Fruit fly (Drosophila melanogaster) whole organism, wandering third instar larva: ENCODE measurements around the gene Vm32E.

Experiments used
- Abd-B ChIP-seq: fragments of >200 bp; optimal IDR thresholded peaks from 2 replicates; lab custom pipeline; 2017; ENCODE audit warnings: missing biosample characterization, missing genetic modification characterization
- CG32264 ChIP-seq: fragments of 200-800 bp; sonication (Bioruptor generic); optimal IDR thresholded peaks from 2 replicates; lab custom pipeline; 2016; ENCODE audit warnings: missing biosample characterization, missing genetic modification characterization
- CG9705 ChIP-seq: fragments of 200-800 bp; sonication (Bioruptor generic); optimal IDR thresholded peaks from 2 replicates; lab custom pipeline; 2018; ENCODE audit warnings: missing biosample characterization, mild to moderate bottlenecking, missing genetic modification characterization
- CrebA ChIP-seq: fragments of 200-800 bp; sonication (Bioruptor generic); optimal IDR thresholded peaks from 2 replicates; lab custom pipeline; 2016; ENCODE audit warnings: missing biosample characterization, mild to moderate bottlenecking, missing genetic modification characterization, borderline replicate concordance
- Dfd ChIP-seq: fragments of >200 bp; optimal IDR thresholded peaks from 2 replicates; lab custom pipeline; 2017; ENCODE audit warnings: missing biosample characterization, missing genetic modification characterization
- GATAd ChIP-seq: sonication (Bioruptor generic); optimal IDR thresholded peaks from 2 replicates; lab custom pipeline; 2016; ENCODE audit warnings: missing biosample characterization, missing genetic modification characterization
- HLH106 ChIP-seq: fragments of 200-800 bp; optimal IDR thresholded peaks from 3 replicates; lab custom pipeline; 2019; ENCODE audit warnings: missing biosample characterization, mild to moderate bottlenecking, missing genetic modification characterization, moderate library complexity
- Hnf4 ChIP-seq: fragments of 200-800 bp; sonication (Bioruptor generic); optimal IDR thresholded peaks from 2 replicates; lab custom pipeline; 2016; ENCODE audit warnings: missing biosample characterization, mild to moderate bottlenecking, missing genetic modification characterization
- Hr78 ChIP-seq: fragments of >200 bp; optimal IDR thresholded peaks from 2 replicates; lab custom pipeline; 2017; ENCODE audit warnings: missing biosample characterization, missing genetic modification characterization
- Jra ChIP-seq: sonication (Bioruptor generic); optimal IDR thresholded peaks from 2 replicates; lab custom pipeline; 2016; ENCODE audit warnings: missing biosample characterization, missing genetic modification characterization
- Mio ChIP-seq: sonication (Bioruptor generic); optimal IDR thresholded peaks from 2 replicates; lab custom pipeline; 2016; ENCODE audit warnings: missing biosample characterization, missing genetic modification characterization
- Myc ChIP-seq: fragments of >200 bp; optimal IDR thresholded peaks from 2 replicates; lab custom pipeline; 2017
- OdsH ChIP-seq: fragments of 200-800 bp; sonication (Bioruptor generic); optimal IDR thresholded peaks from 2 replicates; lab custom pipeline; 2016; ENCODE audit warnings: missing biosample characterization, mild to moderate bottlenecking, missing genetic modification characterization
- Rel ChIP-seq, 2 experiments: fragments of 200-800 bp; sonication (Bioruptor generic) in 1 of 2; optimal IDR thresholded peaks; 2 replicates in 1 of 2; 3 replicates in 1 of 2; lab custom pipeline; 2016 to 2019; ENCODE audit warnings: mild to moderate bottlenecking in 2 of 2, missing biosample characterization in 2 of 2, missing genetic modification characterization in 2 of 2, moderate library complexity in 1 of 2
- Sp1 ChIP-seq: fragments of 200-800 bp; sonication (Bioruptor generic); optimal IDR thresholded peaks from 3 replicates; lab custom pipeline; 2019; ENCODE audit warnings: missing biosample characterization, mild to moderate bottlenecking, missing genetic modification characterization, moderate library complexity
- Vsx2 ChIP-seq: fragments of 200-300, 225-300 bp; sonication (Bioruptor generic); optimal IDR thresholded peaks from 2 replicates; lab custom pipeline; 2018; ENCODE audit warnings: missing biosample characterization, missing genetic modification characterization; ENCODE audit not compliant: partially characterized antibody
- br ChIP-seq: fragments of 200-800 bp; sonication (Bioruptor generic); optimal IDR thresholded peaks from 2 replicates; lab custom pipeline; 2016; ENCODE audit warnings: missing biosample characterization, missing genetic modification characterization
- brk ChIP-seq: fragments of 200-800 bp; sonication (Bioruptor generic); optimal IDR thresholded peaks from 2 replicates; lab custom pipeline; 2016; ENCODE audit warnings: missing biosample characterization, mild to moderate bottlenecking, missing genetic modification characterization
- dl ChIP-seq, 2 experiments: fragments of 175-275, 200-275 bp in 1 of 2; fragments of 200-275 bp in 1 of 2; sonication (Bioruptor generic); optimal IDR thresholded peaks; lab custom pipeline; 2018; ENCODE audit warnings: mild to moderate bottlenecking in 2 of 2, missing biosample characterization in 2 of 2, missing genetic modification characterization in 2 of 2, moderate library complexity in 2 of 2; ENCODE audit not compliant: partially characterized antibody in 2 of 2, insufficient read depth in 1 of 2
- dmrt93B ChIP-seq: fragments of 200-800 bp; sonication (Bioruptor generic); optimal IDR thresholded peaks from 2 replicates; lab custom pipeline; 2018; ENCODE audit warnings: missing biosample characterization, mild to moderate bottlenecking, missing genetic modification characterization
- dsf ChIP-seq: sonication (Bioruptor generic); optimal IDR thresholded peaks from 2 replicates; lab custom pipeline; 2016; ENCODE audit warnings: missing biosample characterization, missing genetic modification characterization, borderline replicate concordance
- ey ChIP-seq: fragments of 200-800 bp; sonication (Bioruptor generic); optimal IDR thresholded peaks from 2 replicates; lab custom pipeline; 2016; ENCODE audit warnings: missing biosample characterization, missing genetic modification characterization
- foxo ChIP-seq, 2 experiments: fragments of 200-800 bp; sonication (Bioruptor generic); optimal IDR thresholded peaks; 2 replicates in 1 of 2; 3 replicates in 1 of 2; lab custom pipeline; 2016 to 2017; ENCODE audit warnings: missing biosample characterization in 2 of 2, missing genetic modification characterization in 2 of 2
- fru ChIP-seq: fragments of 200-800 bp; sonication (Bioruptor generic); optimal IDR thresholded peaks from 3 replicates; lab custom pipeline; 2016; ENCODE audit warnings: missing biosample characterization, mild to moderate bottlenecking, missing genetic modification characterization
- h ChIP-seq: fragments of 200-800 bp; sonication (Bioruptor generic); optimal IDR thresholded peaks from 3 replicates; lab custom pipeline; 2016; ENCODE audit warnings: missing biosample characterization, mild to moderate bottlenecking, missing genetic modification characterization
- jim ChIP-seq: fragments of 175-275, 200-325 bp; sonication (Bioruptor generic); optimal IDR thresholded peaks from 2 replicates; lab custom pipeline; 2016; ENCODE audit warnings: missing biosample characterization, mild to moderate bottlenecking, missing genetic modification characterization
- lola ChIP-seq: fragments of >200 bp; optimal IDR thresholded peaks from 2 replicates; lab custom pipeline; 2017; ENCODE audit warnings: missing biosample characterization, missing genetic modification characterization
- pan ChIP-seq: fragments of >200 bp; optimal IDR thresholded peaks from 2 replicates; lab custom pipeline; 2017
- psq ChIP-seq: fragments of 200-800 bp; sonication (Bioruptor generic); optimal IDR thresholded peaks from 3 replicates; lab custom pipeline; 2017; ENCODE audit warnings: missing biosample characterization, mild to moderate bottlenecking, missing genetic modification characterization, moderate library complexity
- rgr ChIP-seq: fragments of 200-800 bp; sonication (Bioruptor generic); optimal IDR thresholded peaks from 3 replicates; lab custom pipeline; 2016; ENCODE audit warnings: missing biosample characterization, mild to moderate bottlenecking, missing genetic modification characterization
- sage ChIP-seq: fragments of 200-800 bp; sonication (Bioruptor generic); optimal IDR thresholded peaks from 2 replicates; lab custom pipeline; 2016; ENCODE audit warnings: missing biosample characterization, mild to moderate bottlenecking, missing genetic modification characterization
- sv ChIP-seq: fragments of 200-800 bp; sonication (Bioruptor generic); optimal IDR thresholded peaks from 3 replicates; lab custom pipeline; 2016; ENCODE audit warnings: missing biosample characterization, missing genetic modification characterization
- tai ChIP-seq: sonication (Bioruptor generic); optimal IDR thresholded peaks from 2 replicates; lab custom pipeline; 2016; ENCODE audit warnings: missing biosample characterization, missing genetic modification characterization
- usp ChIP-seq: fragments of >200 bp; optimal IDR thresholded peaks from 2 replicates; lab custom pipeline; 2017; ENCODE audit warnings: missing biosample characterization, missing genetic modification characterization
- woc ChIP-seq: sonication (Bioruptor generic); optimal IDR thresholded peaks from 2 replicates; lab custom pipeline; 2016; ENCODE audit warnings: missing biosample characterization, mild to moderate bottlenecking, missing genetic modification characterization

Vm32E gene

DNA sequence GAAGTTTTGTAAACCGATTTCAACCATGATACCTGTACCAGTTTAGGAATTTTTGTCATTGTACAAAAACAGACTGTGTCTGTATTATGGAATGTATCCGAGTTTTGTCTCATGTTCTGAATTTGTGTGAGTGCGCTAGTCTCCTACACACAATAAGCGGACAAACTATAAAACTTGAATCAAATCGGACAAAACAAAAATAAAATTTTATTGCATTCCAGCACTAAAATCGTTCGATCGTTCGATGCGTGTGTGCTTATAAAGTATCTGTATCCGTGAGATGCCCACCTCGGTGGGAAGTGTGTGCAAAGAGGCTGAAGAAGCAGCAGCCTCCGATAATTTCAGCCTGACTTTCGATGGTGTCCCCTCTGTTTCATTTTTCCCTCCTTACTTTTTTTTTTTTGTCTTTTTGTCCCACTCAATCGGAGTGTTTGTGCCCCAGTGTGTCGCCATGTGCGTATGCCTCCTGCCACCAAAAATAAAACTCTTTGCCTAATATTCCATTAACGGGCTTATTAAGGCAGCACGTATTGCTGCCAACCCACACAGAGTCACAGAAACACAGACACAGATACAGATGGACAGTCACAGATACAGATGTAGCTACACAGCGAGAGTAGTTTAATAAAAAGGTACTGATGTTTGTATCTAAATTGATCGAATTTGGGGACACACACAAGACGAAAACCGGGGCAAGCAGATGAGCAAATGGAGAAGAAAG, 17.1 kb upstream of the Vm32E start:
- no peak for TF ChIP-seq Dfd (GFP tag; lab: Kevin White, UChicago)
- TF ChIP-seq Jra = no peak
- TF ChIP-seq dmrt93B (GFP tag; lab: Kevin White, UChicago) = no peak
- TF ChIP-seq GATAd (GFP tag; lab: Kevin White, UChicago) = no peak
- no peak for TF ChIP-seq foxo (GFP tag; optimal IDR thresholded peaks at IDR 0.05; lab: Kevin White, UChicago)
- TF ChIP-seq CG9705 (GFP tag; lab: Kevin White, UChicago) = no peak
- no peak for TF ChIP-seq Abd-B (GFP tag; lab: Kevin White, UChicago)
- no peak for TF ChIP-seq rgr
- no peak for TF ChIP-seq Mio (GFP tag; lab: Kevin White, UChicago)
- no peak for TF ChIP-seq Hnf4

DNA sequence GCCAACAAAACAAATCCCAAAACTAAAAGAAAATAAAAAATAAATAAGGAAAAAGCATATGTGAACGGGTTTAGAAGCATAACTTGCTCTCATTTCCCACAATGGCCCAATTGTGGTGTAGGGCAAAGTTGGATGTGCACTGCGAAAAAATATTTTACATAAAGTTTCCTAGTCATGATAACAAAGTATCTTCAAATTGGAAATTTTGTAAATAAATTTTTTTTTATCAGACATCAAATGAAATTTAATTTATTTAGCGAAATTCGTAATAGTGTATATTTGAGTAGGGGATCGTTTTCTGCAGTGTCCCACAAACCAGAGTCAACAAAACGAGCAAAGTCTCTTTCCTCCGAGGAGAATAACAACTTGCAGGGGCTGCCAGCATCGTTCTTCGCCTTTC, 12.7 kb upstream of the Vm32E start:
- TF ChIP-seq usp (GFP tag; lab: Kevin White, UChicago) (no peak), CrebA (no peak), Jra (peak; percentile 62), fru (GFP tag; lab: Kevin White, UChicago) (peak; percentile 89), psq (GFP tag; lab: Kevin White, UChicago) (peak; percentile 70), dsf (GFP tag; lab: Kevin White, UChicago) (no peak), Hnf4 (peak; percentile 85), Myc (lab: Kevin White, UChicago) (no peak), pan (no peak), dmrt93B (GFP tag; lab: Kevin White, UChicago) (peak; percentile 45), Dfd (GFP tag; lab: Kevin White, UChicago) (no peak), tai (GFP tag; lab: Kevin White, UChicago) (no peak), Mio (GFP tag; lab: Kevin White, UChicago) (peak; percentile 10), Sp1 (GFP tag; lab: Kevin White, UChicago) (peak; percentile 81), Rel (GFP tag; optimal IDR thresholded peaks at IDR 0.05; lab: Kevin White, UChicago) (no peak), Rel (tag; optimal IDR thresholded peaks at IDR 0.05; lab: Kevin White, UChicago) (no peak), Abd-B (GFP tag; lab: Kevin White, UChicago) (no peak), br (GFP tag; lab: Kevin White, UChicago) (peak; percentile 81), rgr (peak; percentile 85), brk (peak; percentile 75), Vsx2 (GFP tag; lab: Kevin White, UChicago) (no peak), jim (no peak), Hr78 (GFP tag; lab: Kevin White, UChicago) (no peak), sage (GFP tag; lab: Kevin White, UChicago) (no peak), ey (GFP tag; lab: Kevin White, UChicago) (peak; percentile 84), sv (no peak), woc (GFP tag; lab: Kevin White, UChicago) (peak; percentile 78), h (peak; percentile 88), CG32264 (GFP tag; lab: Kevin White, UChicago) (peak; percentile 62), OdsH (GFP tag; lab: Kevin White, UChicago) (peak; percentile 80), HLH106 (tag; lab: Kevin White, UChicago) (peak; percentile 73), foxo (GFP tag; optimal IDR thresholded peaks at IDR 0.05; lab: Kevin White, UChicago) (peak in 1 of 2 experiments; percentile 89), lola (GFP tag; lab: Kevin White, UChicago) (no peak)

DNA sequence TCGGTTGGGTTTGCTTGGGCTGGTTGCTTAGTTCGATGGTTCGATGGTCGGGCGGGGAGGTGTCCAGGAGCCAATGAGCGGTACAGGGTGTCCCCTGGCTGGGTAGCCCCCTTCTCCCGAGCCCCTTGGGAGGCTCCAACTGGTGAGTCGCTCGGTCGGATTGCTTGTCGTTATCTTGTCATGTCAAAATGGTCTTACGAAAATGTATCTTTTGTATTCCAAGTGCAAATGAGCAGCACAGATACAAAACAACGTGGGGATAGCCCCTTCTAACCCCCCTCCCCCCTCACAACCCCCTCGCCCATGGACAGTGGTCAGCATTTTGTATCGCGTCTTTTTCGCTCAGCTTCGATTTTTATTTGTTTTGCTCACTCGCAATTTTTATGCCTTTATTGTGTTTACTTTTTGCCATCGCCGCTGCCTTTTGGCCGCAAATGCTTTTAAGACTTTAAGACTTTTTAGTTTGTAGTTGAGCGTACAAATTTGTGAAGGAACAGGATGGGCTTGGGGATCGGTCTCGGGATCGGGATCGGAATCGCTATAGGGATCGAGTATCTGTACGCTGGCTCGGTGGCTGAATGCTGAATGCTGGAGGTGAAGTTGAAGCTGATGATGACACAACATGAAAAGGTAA, 11.3 kb upstream of the Vm32E start:
- TF ChIP-seq Vsx2 (GFP tag; lab: Kevin White, UChicago) (peak; percentile 69), fru (GFP tag; lab: Kevin White, UChicago) (no peak), GATAd (GFP tag; lab: Kevin White, UChicago) (no peak), Rel (GFP tag; optimal IDR thresholded peaks at IDR 0.05; lab: Kevin White, UChicago) (no peak), Rel (tag; optimal IDR thresholded peaks at IDR 0.05; lab: Kevin White, UChicago) (peak; percentile 75), dl (GFP tag; optimal IDR thresholded peaks at IDR 0.05; lab: Kevin White, UChicago; ENCODE audit: insufficient read depth in 1 of 2, partially characterized antibody in 2 of 2) (peak in 1 of 2 experiments; percentile 19)
